2 fruit fly cellular contexts compared by ENCODE assay signal in genomic region chrX:1262536-1263263, dm6.
TF ChIP-seq lines count a peak whose summit lies in the region.

No protein-coding gene starts in this region.

- no peak for TF ChIP-seq CTCF in whole organism, embryonic (GFP tag; optimal IDR thresholded peaks at IDR 0.05; lab: Kevin White, UChicago)

TF ChIP-seq in whole organism, embryonic, 481 proteins besides CTCF, POLR2A, EP300 and RAD21 (continues in another document):
- no peak for TF ChIP-seq CG10209 (GFP tag; optimal IDR thresholded peaks at IDR 0.05; lab: Kevin White, UChicago)
- TF ChIP-seq D19B (GFP tag; optimal IDR thresholded peaks at IDR 0.05; lab: Kevin White, UChicago): no peak
- peak; percentile 79 for TF ChIP-seq crol (GFP tag; IDR thresholded peaks at IDR 0.05; lab: Robert Waterston, UW)
- no peak for TF ChIP-seq Dp (GFP tag; optimal IDR thresholded peaks at IDR 0.05; lab: Kevin White, UChicago)
- TF ChIP-seq row (GFP tag; IDR thresholded peaks at IDR 0.05; lab: Robert Waterston, UW): no peak
- TF ChIP-seq oc (tag; optimal IDR thresholded peaks at IDR 0.05; lab: Kevin White, UChicago): no peak
- no peak for TF ChIP-seq CG43689 (GFP tag; IDR thresholded peaks at IDR 0.05; lab: Robert Waterston, UW)
- no peak for TF ChIP-seq CG10321 (GFP tag; IDR thresholded peaks at IDR 0.05; lab: Robert Waterston, UW)
- no peak for TF ChIP-seq CG1233 (GFP tag; optimal IDR thresholded peaks at IDR 0.05; lab: Kevin White, UChicago)
- 0 out of 2 replicates have a peak, but pooled peaks have one; percentile 7 for TF ChIP-seq Atf6 (GFP tag; IDR thresholded peaks at IDR 0.05; lab: Robert Waterston, UW)
- TF ChIP-seq nerfin-1 (tag; optimal IDR thresholded peaks at IDR 0.05; lab: Kevin White, UChicago): no peak
- no peak for TF ChIP-seq CkIIα-i1 (GFP tag; IDR thresholded peaks at IDR 0.05; lab: Robert Waterston, UW)
- no peak for TF ChIP-seq Lhr (GFP tag; optimal IDR thresholded peaks at IDR 0.05; lab: Kevin White, UChicago)
- TF ChIP-seq CG8924 (tag; optimal IDR thresholded peaks at IDR 0.05; lab: Kevin White, UChicago): no peak
- peak; percentile 26; the same call in 1 of the 3 replicates for TF ChIP-seq sr (GFP tag; IDR thresholded peaks at IDR 0.05; lab: Robert Waterston, UW)
- TF ChIP-seq HmgD (GFP tag; optimal IDR thresholded peaks at IDR 0.05; lab: Kevin White, UChicago): no peak
- TF ChIP-seq Six4 (GFP tag; optimal IDR thresholded peaks at IDR 0.05; lab: Kevin White, UChicago): no peak
- TF ChIP-seq ftz-f1 (GFP tag; optimal IDR thresholded peaks at IDR 0.05; lab: Kevin White, UChicago): peak; percentile 61
- no peak for TF ChIP-seq Lim3 (GFP tag; IDR thresholded peaks at IDR 0.05; lab: Robert Waterston, UW)
- TF ChIP-seq NfI (GFP tag; optimal IDR thresholded peaks at IDR 0.05; lab: Kevin White, UChicago): no peak
- no peak for TF ChIP-seq nom (GFP tag; optimal IDR thresholded peaks at IDR 0.05; lab: Kevin White, UChicago)
- TF ChIP-seq NK7.1 (GFP tag; optimal IDR thresholded peaks at IDR 0.05; lab: Kevin White, UChicago): no peak
- TF ChIP-seq CG2678 (tag; optimal IDR thresholded peaks at IDR 0.05; lab: Kevin White, UChicago): no peak
- no peak for TF ChIP-seq CG7745 (tag; optimal IDR thresholded peaks at IDR 0.05; lab: Kevin White, UChicago)
- TF ChIP-seq Blimp-1 (GFP tag; optimal IDR thresholded peaks at IDR 0.05; lab: Kevin White, UChicago): no peak
- TF ChIP-seq CG4820 (GFP tag; optimal IDR thresholded peaks at IDR 0.05; lab: Kevin White, UChicago): no peak
- no peak for TF ChIP-seq HLH4C (GFP tag; IDR thresholded peaks at IDR 0.05; lab: Robert Waterston, UW; ENCODE audit: partially characterized antibody)
- TF ChIP-seq CG8388 (GFP tag; optimal IDR thresholded peaks at IDR 0.05; lab: Kevin White, UChicago): no peak
- TF ChIP-seq wor (GFP tag; IDR thresholded peaks at IDR 0.05; lab: Robert Waterston, UW): no peak
- no peak for TF ChIP-seq CG33213 (GFP tag; optimal IDR thresholded peaks at IDR 0.05; lab: Kevin White, UChicago)
- TF ChIP-seq CG34224 (GFP tag; IDR thresholded peaks at IDR 0.05; lab: Robert Waterston, UW; ENCODE audit: partially characterized antibody): no peak
- TF ChIP-seq pum (GFP tag; optimal IDR thresholded peaks at IDR 0.05; lab: Kevin White, UChicago): no peak
- no peak for TF ChIP-seq emc (GFP tag; optimal IDR thresholded peaks at IDR 0.05; lab: Kevin White, UChicago)
- no peak for TF ChIP-seq CG10267 (tag; optimal IDR thresholded peaks at IDR 0.05; lab: Kevin White, UChicago)
- no peak for TF ChIP-seq CG4424 (GFP tag; optimal IDR thresholded peaks at IDR 0.05; lab: Kevin White, UChicago)
- peak; percentile 38; the same call in 2 of the 3 replicates for TF ChIP-seq otp (GFP tag; IDR thresholded peaks at IDR 0.05; lab: Robert Waterston, UW)
- no peak for TF ChIP-seq CG11085 (GFP tag; IDR thresholded peaks at IDR 0.05; lab: Robert Waterston, UW)
- no peak for TF ChIP-seq ara (GFP tag; IDR thresholded peaks at IDR 0.05; lab: Robert Waterston, UW)
- no peak for TF ChIP-seq dan (GFP tag; IDR thresholded peaks at IDR 0.05; lab: Robert Waterston, UW)
- no peak for TF ChIP-seq CG15479 (GFP tag; optimal IDR thresholded peaks at IDR 0.05; lab: Kevin White, UChicago)
- TF ChIP-seq run (tag; optimal IDR thresholded peaks at IDR 0.05; lab: Kevin White, UChicago): no peak
- no peak for TF ChIP-seq lmd (GFP tag; IDR thresholded peaks at IDR 0.05; lab: Robert Waterston, UW)
- no peak for TF ChIP-seq CG7928 (GFP tag; optimal IDR thresholded peaks at IDR 0.05; lab: Kevin White, UChicago)
- peak; percentile 28 for TF ChIP-seq lab (GFP tag; optimal IDR thresholded peaks at IDR 0.05; lab: Kevin White, UChicago)
- no peak for TF ChIP-seq CG31388 (GFP tag; optimal IDR thresholded peaks at IDR 0.05; lab: Kevin White, UChicago)
- no peak for TF ChIP-seq Pdp1 (GFP tag; optimal IDR thresholded peaks at IDR 0.05; lab: Kevin White, UChicago)
- no peak for TF ChIP-seq jumu (GFP tag; optimal IDR thresholded peaks at IDR 0.05; lab: Kevin White, UChicago)
- no peak for TF ChIP-seq CG5953 (GFP tag; IDR thresholded peaks at IDR 0.05; lab: Robert Waterston, UW)

TF ChIP-seq in whole organism, prepupa, 60 proteins besides CTCF, POLR2A, EP300 and RAD21:
- TF ChIP-seq fkh (GFP tag; optimal IDR thresholded peaks at IDR 0.05; lab: Kevin White, UChicago): peak; percentile 68
- TF ChIP-seq CG9139 (GFP tag; optimal IDR thresholded peaks at IDR 0.05; lab: Kevin White, UChicago): no peak
- no peak for TF ChIP-seq salr (GFP tag; optimal IDR thresholded peaks at IDR 0.05; lab: Kevin White, UChicago)
TF ChIP-seq in whole organism, prepupa: peak in this region for 1.
